Fruit fly (Drosophila melanogaster) S2 (cell line): ENCODE measurements around the gene cnir.

Experiments
- CG8478 ChIP-seq: fragments of >200 bp; optimal IDR thresholded peaks from 2 replicates; lab custom pipeline; 2018
- CTCF ChIP-seq, 2 experiments: fragments of >200 bp; optimal IDR thresholded peaks; 2 replicates each; lab custom pipeline; 2018

DNA sequence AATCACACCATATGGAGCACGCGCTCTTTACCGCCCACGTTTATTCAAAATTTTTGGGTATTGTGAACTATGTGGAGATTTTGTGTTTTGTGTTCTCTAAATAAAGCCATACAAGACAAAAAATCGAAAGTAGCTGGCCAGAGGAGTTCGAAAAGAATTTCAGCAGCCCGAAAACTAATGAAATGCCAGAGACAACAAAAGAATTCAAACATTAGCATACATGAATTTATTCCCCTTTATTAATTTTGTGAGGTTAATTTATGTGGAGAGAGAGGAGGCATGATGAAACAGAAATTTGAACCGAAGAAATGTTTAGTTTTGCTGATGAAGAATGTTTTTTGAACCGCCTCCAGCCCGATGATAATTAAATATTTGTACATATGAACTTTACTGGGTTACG is 33.4 kb downstream of the cnir start:
- no peak for TF ChIP-seq CTCF (optimal IDR thresholded peaks at IDR 0.05; lab: Kevin White, UChicago)
- TF ChIP-seq CG8478 (lab: Kevin White, UChicago) = no peak
